Fruit fly (Drosophila melanogaster) whole organism, pupa: Measurements from ENCODE around the gene CadN.

ENCODE experiments used
- CG10348 ChIP-seq: fragments of 200-800 bp; sonication (Bioruptor generic); IDR thresholded peaks from 2 replicates; pipeline ENCODE4 v1.3.6; 2022; ENCODE audit warnings: missing biosample characterization, missing genetic modification characterization
- CG12605 ChIP-seq: fragments of 200-800 bp; sonication (Bioruptor generic); IDR thresholded peaks from 2 replicates; pipeline ENCODE4 v1.3.6; 2022; ENCODE audit warnings: missing biosample characterization, missing genetic modification characterization
- CG13204 ChIP-seq: fragments of 200-800 bp; sonication (Bioruptor generic); optimal IDR thresholded peaks from 2 replicates; lab custom pipeline; 2018; ENCODE audit warnings: missing biosample characterization, mild to moderate bottlenecking, missing genetic modification characterization, moderate library complexity
- CG14655 ChIP-seq: fragments of 200-800 bp; sonication (Bioruptor generic); optimal IDR thresholded peaks from 3 replicates; lab custom pipeline; 2017; ENCODE audit warnings: mild to moderate bottlenecking, missing biosample characterization, missing genetic modification reagents, missing genetic modification characterization
- CG15710 ChIP-seq: fragments of 200-800 bp; sonication (Bioruptor generic); optimal IDR thresholded peaks from 2 replicates; lab custom pipeline; 2018; ENCODE audit warnings: missing biosample characterization, mild to moderate bottlenecking, missing genetic modification characterization, moderate library complexity
- CG17806 ChIP-seq: fragments of 200-800 bp; sonication (Bioruptor generic); optimal IDR thresholded peaks from 2 replicates; lab custom pipeline; 2018; ENCODE audit warnings: missing biosample characterization, mild to moderate bottlenecking, missing genetic modification characterization, moderate library complexity
- CG32121 ChIP-seq: fragments of 200-800 bp; sonication (Bioruptor generic); IDR thresholded peaks from 2 replicates; pipeline ENCODE4 v1.3.6; 2022; ENCODE audit warnings: missing biosample characterization, missing genetic modification characterization
- CG34367 ChIP-seq: fragments of 200-800 bp; sonication (Bioruptor generic); optimal IDR thresholded peaks from 2 replicates; lab custom pipeline; 2018; ENCODE audit warnings: missing biosample characterization, mild to moderate bottlenecking, missing genetic modification characterization
- CG4496 ChIP-seq: fragments of 200-800 bp; sonication (Bioruptor generic); IDR thresholded peaks from 3 replicates; pipeline ENCODE4 v1.3.6; 2022; ENCODE audit warnings: missing biosample characterization, missing genetic modification characterization
- CG8159 ChIP-seq: fragments of 200-800 bp; sonication (Bioruptor generic); optimal IDR thresholded peaks from 3 replicates; lab custom pipeline; 2018; ENCODE audit warnings: missing biosample characterization, mild to moderate bottlenecking, missing genetic modification characterization, moderate library complexity
- CG8301 ChIP-seq: fragments of 200-800 bp; sonication (Bioruptor generic); optimal IDR thresholded peaks from 2 replicates; lab custom pipeline; 2018; ENCODE audit warnings: missing biosample characterization, mild to moderate bottlenecking, missing genetic modification characterization
- CG9948 ChIP-seq: fragments of 200-800 bp; sonication (Bioruptor generic); optimal IDR thresholded peaks from 2 replicates; lab custom pipeline; 2018; ENCODE audit warnings: missing biosample characterization, mild to moderate bottlenecking, missing genetic modification characterization, moderate library complexity
- D1 ChIP-seq: fragments of 200-800 bp; sonication (Bioruptor generic); optimal IDR thresholded peaks from 2 replicates; lab custom pipeline; 2018; ENCODE audit warnings: missing biosample characterization, mild to moderate bottlenecking, missing genetic modification characterization, moderate library complexity
- EcR ChIP-seq: fragments of 200-800 bp; sonication (Bioruptor generic); optimal IDR thresholded peaks from 3 replicates; lab custom pipeline; 2019; ENCODE audit warnings: missing biosample characterization, missing genetic modification characterization, mild to moderate bottlenecking, moderate library complexity, missing genetic modification reagents
- Ets98B ChIP-seq: fragments of 200-800 bp; sonication (Bioruptor generic); IDR thresholded peaks from 2 replicates; pipeline ENCODE4 v1.3.6; 2022; ENCODE audit warnings: missing biosample characterization, missing genetic modification characterization
- Pif1A ChIP-seq: fragments of 200-800 bp; sonication (Bioruptor generic); optimal IDR thresholded peaks from 3 replicates; lab custom pipeline; 2016; ENCODE audit warnings: missing biosample characterization, missing genetic modification characterization
- Pif1B ChIP-seq: fragments of 200-800 bp; sonication (Bioruptor generic); optimal IDR thresholded peaks from 3 replicates; lab custom pipeline; 2016; ENCODE audit warnings: missing biosample characterization, missing genetic modification characterization
- Snoo ChIP-seq: fragments of 200-800 bp; sonication (Bioruptor generic); optimal IDR thresholded peaks from 3 replicates; lab custom pipeline; 2017; ENCODE audit warnings: missing biosample characterization, mild to moderate bottlenecking, missing genetic modification characterization, inconsistent platforms
- fd96Ca ChIP-seq: fragments of 200-800 bp; sonication (Bioruptor generic); IDR thresholded peaks from 3 replicates; pipeline ENCODE4 v1.3.6; 2022; ENCODE audit warnings: missing biosample characterization, missing genetic modification characterization
- gl ChIP-seq: fragments of 200-800 bp; sonication (Bioruptor generic); optimal IDR thresholded peaks from 2 replicates; lab custom pipeline; 2018; ENCODE audit warnings: missing biosample characterization, mild to moderate bottlenecking, missing genetic modification characterization
- rn ChIP-seq: fragments of 200-800 bp; sonication (Bioruptor generic); IDR thresholded peaks from 2 replicates; pipeline ENCODE4 v1.3.6; 2022; ENCODE audit warnings: missing biosample characterization, missing genetic modification characterization

Gene CadN

DNA sequence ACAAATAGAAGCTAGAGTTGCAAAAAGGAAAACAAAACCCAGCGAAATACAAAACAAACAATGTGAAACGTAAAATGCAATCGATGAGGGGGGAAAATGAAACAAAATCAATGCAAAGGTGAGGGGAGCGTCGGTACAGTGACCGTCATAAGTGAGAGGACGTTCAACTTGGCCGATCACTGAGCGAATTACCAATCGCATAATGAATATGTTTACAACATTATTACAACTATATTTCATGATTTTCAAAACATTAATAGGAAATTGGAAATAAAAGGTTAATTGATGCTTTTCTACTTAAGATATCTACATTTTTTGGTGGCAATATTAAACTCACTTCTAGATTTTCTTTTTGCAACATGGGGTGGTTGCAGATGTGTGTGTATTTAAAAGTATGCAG, 32.7 kb downstream of the CadN start:
- TF ChIP-seq CG9948, result peak; percentile 48
- no peak for TF ChIP-seq Snoo
- no peak for TF ChIP-seq CG10348
- TF ChIP-seq EcR (GFP tag; lab: Kevin White, UChicago), result peak; percentile 70
- TF ChIP-seq Pif1A (GFP tag; lab: Kevin White, UChicago), result peak; percentile 12
- peak; percentile 4 for TF ChIP-seq gl (tag; lab: Kevin White, UChicago)
- TF ChIP-seq CG17806, result peak; percentile 46
- TF ChIP-seq CG8301, result peak; percentile 31
- TF ChIP-seq CG4496 (GFP tag; lab: Robert Waterston, UW), result peak; percentile 17; the same call in 1 of the 3 replicates
- peak; percentile 54 for TF ChIP-seq CG14655
- TF ChIP-seq CG12605 (GFP tag; lab: Robert Waterston, UW), result no peak
- TF ChIP-seq Pif1B (GFP tag; lab: Kevin White, UChicago), result no peak
- TF ChIP-seq CG8159 (tag; lab: Kevin White, UChicago), result peak; percentile 65
- TF ChIP-seq CG34367 (tag; lab: Kevin White, UChicago), result peak; percentile 19
- TF ChIP-seq CG15710, result peak; percentile 61

- no peak for TF ChIP-seq fd96Ca (GFP tag; lab: Robert Waterston, UW)
- TF ChIP-seq CG8159 (tag; lab: Kevin White, UChicago), result no peak
- TF ChIP-seq CG15710, result no peak
- TF ChIP-seq CG14655, result no peak
- no peak for TF ChIP-seq CG10348
Observed at dm6 chr2L:17743735-17744134, 34.4 kb downstream of the CadN start.

DNA sequence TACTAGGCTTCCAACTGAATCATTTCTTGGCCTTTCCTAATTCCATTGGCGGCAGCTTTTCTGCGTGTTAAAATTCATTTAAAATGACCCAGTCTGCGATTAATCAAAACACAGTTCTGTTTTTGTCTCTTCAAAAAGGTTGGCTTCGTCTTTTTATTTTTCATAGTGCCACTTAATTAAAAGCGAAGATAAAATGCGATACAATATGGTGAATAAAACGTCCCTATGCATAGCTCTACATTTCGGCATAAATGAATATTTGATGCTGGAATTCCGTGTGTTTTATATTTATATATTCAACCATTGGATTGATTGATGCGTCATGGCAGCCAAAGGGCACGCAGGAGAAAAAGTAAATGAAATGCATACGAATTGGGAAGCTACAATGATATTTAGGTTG, 36.6 kb downstream of the CadN start:
- no peak for TF ChIP-seq CG9948
- no peak for TF ChIP-seq CG12605 (GFP tag; lab: Robert Waterston, UW)
- no peak for TF ChIP-seq CG8301
- TF ChIP-seq CG32121 (GFP tag; lab: Robert Waterston, UW), result no peak
- no peak for TF ChIP-seq fd96Ca (GFP tag; lab: Robert Waterston, UW)
- no peak for TF ChIP-seq Pif1A (GFP tag; lab: Kevin White, UChicago)
- no peak for TF ChIP-seq CG10348
- no peak for TF ChIP-seq CG14655
- no peak for TF ChIP-seq CG4496 (GFP tag; lab: Robert Waterston, UW)
- TF ChIP-seq EcR (GFP tag; lab: Kevin White, UChicago), result no peak

DNA sequence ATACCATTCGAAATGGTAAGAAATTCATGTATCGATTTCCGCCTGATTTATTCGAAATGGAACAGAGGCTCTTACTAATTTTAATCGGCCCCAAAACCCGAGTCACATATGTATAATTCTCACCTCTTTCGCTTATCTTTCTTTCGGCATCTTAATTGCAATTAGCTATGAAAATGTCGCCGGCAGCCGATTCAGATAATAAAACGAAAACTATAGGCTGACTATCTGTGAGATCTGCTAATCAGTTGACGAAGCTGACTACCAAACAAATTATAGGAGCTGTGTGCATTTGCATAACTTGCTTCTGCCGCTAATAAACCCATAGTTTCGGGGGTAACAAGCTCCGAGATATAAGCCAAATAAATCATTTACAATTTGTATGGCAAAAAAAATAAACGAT, 37.0 kb downstream of the CadN start:
- TF ChIP-seq Ets98B (GFP tag; lab: Robert Waterston, UW), result no peak

DNA sequence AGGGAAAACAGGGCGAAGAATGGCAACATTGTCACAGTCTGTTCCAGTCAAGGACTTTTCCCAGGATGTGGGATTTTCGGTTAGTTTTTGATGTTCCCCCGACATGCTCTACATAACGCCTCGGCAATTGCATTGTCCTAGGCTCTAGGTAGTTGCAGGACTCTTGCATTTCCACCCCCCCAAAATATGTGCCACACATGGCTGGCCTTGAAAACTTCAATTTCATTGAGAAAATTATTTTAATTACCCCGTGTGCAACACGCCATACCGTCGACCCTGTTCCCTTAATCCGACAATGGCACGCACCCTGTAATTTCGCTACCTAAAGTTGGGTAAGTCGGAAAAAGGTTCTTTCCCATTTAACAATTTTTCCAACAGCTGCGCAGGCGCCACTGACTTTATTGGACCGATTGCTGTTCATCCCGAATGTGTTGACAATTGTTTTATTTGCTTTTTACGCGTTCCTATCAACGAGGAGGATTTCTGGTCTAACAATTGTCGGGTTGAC, 37.7 kb downstream of the CadN start:
- no peak for TF ChIP-seq CG4496 (GFP tag; lab: Robert Waterston, UW)
- no peak for TF ChIP-seq CG12605 (GFP tag; lab: Robert Waterston, UW)
- no peak for TF ChIP-seq CG8301
- no peak for TF ChIP-seq CG34367 (tag; lab: Kevin White, UChicago)
- TF ChIP-seq CG14655, result no peak
- no peak for TF ChIP-seq rn
- TF ChIP-seq CG17806, result no peak
- no peak for TF ChIP-seq Pif1B (GFP tag; lab: Kevin White, UChicago)
- TF ChIP-seq CG9948, result no peak
- no peak for TF ChIP-seq CG10348
- no peak for TF ChIP-seq CG13204 (GFP tag; lab: Kevin White, UChicago)
- no peak for TF ChIP-seq Ets98B (GFP tag; lab: Robert Waterston, UW)
- no peak for TF ChIP-seq fd96Ca (GFP tag; lab: Robert Waterston, UW)
- TF ChIP-seq CG32121 (GFP tag; lab: Robert Waterston, UW), result no peak
- no peak for TF ChIP-seq CG8159 (tag; lab: Kevin White, UChicago)

dm6 chr2L:17739428-17739827, 38.7 kb downstream of the CadN start:
- no peak for TF ChIP-seq CG34367 (tag; lab: Kevin White, UChicago)
- TF ChIP-seq gl (tag; lab: Kevin White, UChicago), result no peak
- TF ChIP-seq fd96Ca (GFP tag; lab: Robert Waterston, UW), result no peak
- TF ChIP-seq CG10348, result no peak
- TF ChIP-seq CG8159 (tag; lab: Kevin White, UChicago), result no peak
- TF ChIP-seq Ets98B (GFP tag; lab: Robert Waterston, UW), result no peak
- TF ChIP-seq rn, result no peak
- no peak for TF ChIP-seq CG4496 (GFP tag; lab: Robert Waterston, UW)
- TF ChIP-seq Snoo, result no peak
- TF ChIP-seq D1 (tag; lab: Kevin White, UChicago), result no peak
- TF ChIP-seq CG9948, result no peak
- TF ChIP-seq CG32121 (GFP tag; lab: Robert Waterston, UW), result no peak
- TF ChIP-seq CG14655, result no peak
- no peak for TF ChIP-seq CG13204 (GFP tag; lab: Kevin White, UChicago)
- no peak for TF ChIP-seq EcR (GFP tag; lab: Kevin White, UChicago)
- TF ChIP-seq Pif1B (GFP tag; lab: Kevin White, UChicago), result no peak

dm6 chr2L:17735547-17735958, 42.6 kb downstream of the CadN start:
- TF ChIP-seq Ets98B (GFP tag; lab: Robert Waterston, UW) (no peak), fd96Ca (GFP tag; lab: Robert Waterston, UW) (no peak), EcR (GFP tag; lab: Kevin White, UChicago) (no peak)
